Worm (Caenorhabditis elegans): Measurements from ENCODE around the gene wee-1.1.
A peak's percentile ranks its signal among the peaks of the same experiment; 100 is the strongest.

Gene wee-1.1

DNA sequence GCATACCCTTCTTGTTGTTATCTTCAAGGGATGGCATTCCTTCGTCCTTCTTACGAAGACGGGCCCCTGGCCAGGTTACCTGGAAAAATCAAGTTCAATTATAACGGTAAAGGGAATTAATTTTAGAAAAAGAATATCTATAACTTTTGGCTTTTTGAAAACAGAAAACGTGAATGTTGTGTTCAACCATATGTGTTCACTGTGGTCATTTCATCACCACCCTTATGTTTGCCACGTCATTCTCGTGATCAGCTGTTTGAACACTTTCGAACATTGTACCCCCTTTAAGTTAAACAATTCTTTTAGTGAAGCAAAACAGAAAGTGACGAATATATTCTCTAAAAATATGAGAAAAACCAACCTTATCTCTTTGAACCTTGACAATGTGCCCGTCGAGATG, 35.4 kb upstream of the wee-1.1 start (continued):
- no peak for TF ChIP-seq attf-3 (GFP tag; conservative IDR thresholded peaks at IDR 0.05)
- TF ChIP-seq K12H6.12 (tag; optimal IDR thresholded peaks at IDR 0.05) = no peak
- peak; percentile 36 for TF ChIP-seq zim-3 (tag; optimal IDR thresholded peaks at IDR 0.05)
- peak; percentile 75 for TF ChIP-seq cebp-1 (GFP tag; IDR thresholded peaks at IDR 0.05)
- peak; percentile 75 for TF ChIP-seq cebp-1 (tag; optimal IDR thresholded peaks at IDR 0.05)
- TF ChIP-seq Y53G8AR.9 (GFP tag; conservative IDR thresholded peaks at IDR 0.05) = no peak
- TF ChIP-seq Y79H2A.3 (GFP tag; conservative IDR thresholded peaks at IDR 0.05) = no peak
- TF ChIP-seq ztf-25 (GFP tag; IDR thresholded peaks at IDR 0.05) = no peak
- TF ChIP-seq F23B12.7 (tag; optimal IDR thresholded peaks at IDR 0.05; ENCODE audit: insufficient read depth) = no peak
- TF ChIP-seq attf-5 (GFP tag; optimal IDR thresholded peaks at IDR 0.05) = no peak
- no peak for TF ChIP-seq lsl-1 (GFP tag; optimal IDR thresholded peaks at IDR 0.05)
- TF ChIP-seq let-526 (GFP tag; IDR thresholded peaks at IDR 0.05) = peak; percentile 16; the same call in 1 of the 2 replicates
- no peak for TF ChIP-seq hlh-26 (GFP tag; conservative IDR thresholded peaks at IDR 0.05)
- TF ChIP-seq ets-4 (GFP tag; optimal IDR thresholded peaks at IDR 0.05) = no peak
- TF ChIP-seq madf-10 (tag; optimal IDR thresholded peaks at IDR 0.05) = no peak
- no peak for TF ChIP-seq ccch-3 (GFP tag; optimal IDR thresholded peaks at IDR 0.05)
- TF ChIP-seq F57A8.1 (GFP tag; optimal IDR thresholded peaks at IDR 0.05) = no peak
- no peak for TF ChIP-seq C06A6.2 (GFP tag; conservative IDR thresholded peaks at IDR 0.05)
- no peak for TF ChIP-seq ceh-79 (tag; optimal IDR thresholded peaks at IDR 0.05)
- TF ChIP-seq nhr-90 (tag; optimal IDR thresholded peaks at IDR 0.05) = no peak
- TF ChIP-seq F33H1.4 (GFP tag; IDR thresholded peaks at IDR 0.05) = no peak
- TF ChIP-seq madf-6 (GFP tag; IDR thresholded peaks at IDR 0.05) = no peak
- TF ChIP-seq dpl-1 (GFP tag; optimal IDR thresholded peaks at IDR 0.05) = no peak
- TF ChIP-seq repo-1 (tag; optimal IDR thresholded peaks at IDR 0.05) = no peak
- TF ChIP-seq gei-17 (GFP tag; optimal IDR thresholded peaks at IDR 0.05) = no peak

DNA sequence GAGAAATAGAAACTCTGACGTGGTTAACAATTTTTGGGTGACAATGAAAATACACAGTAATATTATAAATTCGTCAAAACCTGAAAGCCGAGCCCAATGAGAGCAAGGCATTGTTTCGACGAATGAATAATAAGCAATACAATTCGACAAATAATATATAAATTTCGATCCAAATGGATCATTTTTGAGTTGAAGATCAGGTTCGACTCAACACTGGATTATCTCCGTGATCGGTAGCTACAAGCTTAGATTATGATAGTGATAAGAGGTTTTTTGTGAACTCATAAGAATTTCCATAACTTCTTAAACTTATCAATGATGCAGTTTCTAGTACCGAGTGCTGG, 34.5 kb upstream of the wee-1.1 start:
- TF ChIP-seq nhr-80 (tag; optimal IDR thresholded peaks at IDR 0.05) (peak; percentile 15), Y53G8AR.9 (GFP tag; conservative IDR thresholded peaks at IDR 0.05) (0 out of 2 replicates have a peak, but pooled peaks have one; percentile 5), let-526 (GFP tag; IDR thresholded peaks at IDR 0.05) (no peak), pbrm-1 (GFP tag; IDR thresholded peaks at IDR 0.05) (peak; percentile 10; the same call in 1 of the 2 replicates), D2030.7 (GFP tag; IDR thresholded peaks at IDR 0.05) (no peak), ztf-3 (GFP tag; optimal IDR thresholded peaks at IDR 0.05) (no peak), rcor-1 (GFP tag; IDR thresholded peaks at IDR 0.05) (peak; percentile 37; the same call in 1 of the 2 replicates), chd-7 (tag; optimal IDR thresholded peaks at IDR 0.05) (no peak), ztf-25 (GFP tag; IDR thresholded peaks at IDR 0.05) (no peak), lin-26 (GFP tag; IDR thresholded peaks at IDR 0.05) (0 out of 2 replicates have a peak, but pooled peaks have one; percentile 19), madf-6 (GFP tag; IDR thresholded peaks at IDR 0.05) (no peak), snpc-1.1 (tag; optimal IDR thresholded peaks at IDR 0.05; ENCODE audit: insufficient read depth) (no peak), ZK185.1 (tag; optimal IDR thresholded peaks at IDR 0.05; ENCODE audit: poor library complexity, severe bottlenecking) (peak; percentile 37), repo-1 (tag; optimal IDR thresholded peaks at IDR 0.05) (no peak), F39B2.1 (GFP tag; IDR thresholded peaks at IDR 0.05) (no peak), nfya-1 (tag; optimal IDR thresholded peaks at IDR 0.05; ENCODE audit: borderline replicate concordance, insufficient read depth) (no peak), mxl-1 (tag; optimal IDR thresholded peaks at IDR 0.05) (no peak), ztf-28 (GFP tag; IDR thresholded peaks at IDR 0.05) (no peak), ztf-26 (tag; optimal IDR thresholded peaks at IDR 0.05) (no peak), let-607 (tag; optimal IDR thresholded peaks at IDR 0.05) (peak in 1 of 2 experiments; percentile 8), ama-1 (optimal IDR thresholded peaks at IDR 0.05) (no peak), ama-1 (GFP tag; optimal IDR thresholded peaks at IDR 0.05) (peak in 1 of 2 experiments; percentile 17), F10E7.11 (tag; optimal IDR thresholded peaks at IDR 0.05) (no peak), lin-54 (GFP tag; optimal IDR thresholded peaks at IDR 0.05) (no peak), ceh-79 (tag; optimal IDR thresholded peaks at IDR 0.05) (no peak), B0261.1 (tag; optimal IDR thresholded peaks at IDR 0.05) (no peak), mcd-1 (GFP tag; IDR thresholded peaks at IDR 0.05) (no peak), ztf-6 (GFP tag; IDR thresholded peaks at IDR 0.05) (no peak), madf-10 (tag; optimal IDR thresholded peaks at IDR 0.05) (peak; percentile 21), cebp-1 (GFP tag; IDR thresholded peaks at IDR 0.05) (0 out of 2 replicates have a peak, but pooled peaks have one; percentile 21), cebp-1 (tag; optimal IDR thresholded peaks at IDR 0.05) (no peak)
